Worm (Caenorhabditis elegans): ENCODE data around the gene T24B8.4.

T24B8.4 gene

ce11 chrII:9114972-9115371 lies 44.3 kb upstream of the T24B8.4 start:
- TF ChIP-seq nhr-21 (tag; optimal IDR thresholded peaks at IDR 0.05) (no peak), ceh-82 (tag; optimal IDR thresholded peaks at IDR 0.05) (no peak), gmeb-1 (tag; optimal IDR thresholded peaks at IDR 0.05) (no peak), unc-62 (GFP tag; optimal IDR thresholded peaks at IDR 0.05) (no peak), nhr-129 (tag; optimal IDR thresholded peaks at IDR 0.05) (no peak), nhr-23 (tag; optimal IDR thresholded peaks at IDR 0.05) (no peak), nhr-12 (tag; optimal IDR thresholded peaks at IDR 0.05) (no peak), ZK546.5 (tag; optimal IDR thresholded peaks at IDR 0.05) (no peak), unc-55 (GFP tag; optimal IDR thresholded peaks at IDR 0.05) (no peak), sma-3 (GFP tag; optimal IDR thresholded peaks at IDR 0.05) (no peak), lin-39 (tag; optimal IDR thresholded peaks at IDR 0.05) (no peak), peb-1 (tag; optimal IDR thresholded peaks at IDR 0.05) (no peak), nhr-6 (tag; optimal IDR thresholded peaks at IDR 0.05) (no peak), sma-9 (GFP tag; optimal IDR thresholded peaks at IDR 0.05) (no peak), sma-9 (tag; optimal IDR thresholded peaks at IDR 0.05) (no peak), mdl-1 (tag; optimal IDR thresholded peaks at IDR 0.05) (no peak), fos-1 (tag; optimal IDR thresholded peaks at IDR 0.05) (no peak), elt-1 (tag; optimal IDR thresholded peaks at IDR 0.05) (no peak), Y55F3AM.14 (GFP tag; optimal IDR thresholded peaks at IDR 0.05) (no peak)

ce11 chrII:9113759-9114158 lies 43.1 kb upstream of the T24B8.4 start:
- TF ChIP-seq blmp-1 (tag; optimal IDR thresholded peaks at IDR 0.05; ENCODE audit: insufficient read depth) (peak; percentile 69), lin-11 (tag; optimal IDR thresholded peaks at IDR 0.05) (no peak), F13H6.1 (tag; optimal IDR thresholded peaks at IDR 0.05) (peak; percentile 36), crh-2 (tag; optimal IDR thresholded peaks at IDR 0.05) (peak; percentile 41), sma-9 (GFP tag; optimal IDR thresholded peaks at IDR 0.05) (peak; percentile 46), sma-9 (tag; optimal IDR thresholded peaks at IDR 0.05) (no peak), nhr-11 (tag; optimal IDR thresholded peaks at IDR 0.05) (no peak), fos-1 (tag; optimal IDR thresholded peaks at IDR 0.05) (peak; percentile 68), nhr-237 (tag; optimal IDR thresholded peaks at IDR 0.05) (no peak)

ce11 chrII:9112851-9113250 lies 42.2 kb upstream of the T24B8.4 start, which contains the start of gene jun-1:
Gene jun-1, plus strand, starts transcription at chrII:9113157.
- no peak for TF ChIP-seq mbf-1 (tag; optimal IDR thresholded peaks at IDR 0.05)
- peak; percentile 12 for TF ChIP-seq mab-5 (tag; optimal IDR thresholded peaks at IDR 0.05)
- TF ChIP-seq unc-39 (tag; optimal IDR thresholded peaks at IDR 0.05) = no peak
- peak; percentile 93 for TF ChIP-seq nhr-129 (tag; optimal IDR thresholded peaks at IDR 0.05)
- no peak for TF ChIP-seq ztf-1 (GFP tag; conservative IDR thresholded peaks at IDR 0.05)
- TF ChIP-seq egl-27 (tag; optimal IDR thresholded peaks at IDR 0.05) = peak; percentile 90
- no peak for TF ChIP-seq aly-2 (tag; optimal IDR thresholded peaks at IDR 0.05)
- TF ChIP-seq ceh-16 (tag; optimal IDR thresholded peaks at IDR 0.05) = peak; percentile 51
- no peak for TF ChIP-seq R02D3.7 (tag; optimal IDR thresholded peaks at IDR 0.05)
- TF ChIP-seq gmeb-1 (tag; optimal IDR thresholded peaks at IDR 0.05) = peak; percentile 73
- TF ChIP-seq nhr-25 (tag; optimal IDR thresholded peaks at IDR 0.05) = peak; percentile 94
- TF ChIP-seq ztf-11 (tag; optimal IDR thresholded peaks at IDR 0.05) = no peak
- TF ChIP-seq nhr-11 (tag; optimal IDR thresholded peaks at IDR 0.05) = no peak
- no peak for TF ChIP-seq elt-3 (tag; optimal IDR thresholded peaks at IDR 0.05)
- peak; percentile 91 for TF ChIP-seq unc-55 (GFP tag; optimal IDR thresholded peaks at IDR 0.05)
- no peak for TF ChIP-seq nhr-12 (tag; optimal IDR thresholded peaks at IDR 0.05)
- TF ChIP-seq nhr-23 (tag; optimal IDR thresholded peaks at IDR 0.05) = no peak
- TF ChIP-seq fos-1 (tag; optimal IDR thresholded peaks at IDR 0.05) = peak; percentile 100
- peak; percentile 91 for TF ChIP-seq F13H6.1 (tag; optimal IDR thresholded peaks at IDR 0.05)
- peak; percentile 73 for TF ChIP-seq lin-13 (GFP tag; optimal IDR thresholded peaks at IDR 0.05)
- peak; percentile 84 for TF ChIP-seq sma-9 (GFP tag; optimal IDR thresholded peaks at IDR 0.05)
- no peak for TF ChIP-seq sma-9 (tag; optimal IDR thresholded peaks at IDR 0.05)
- no peak for TF ChIP-seq ZK546.5 (tag; optimal IDR thresholded peaks at IDR 0.05)
- TF ChIP-seq ztf-4 (tag; optimal IDR thresholded peaks at IDR 0.05) = peak; percentile 94
- TF ChIP-seq lin-39 (tag; optimal IDR thresholded peaks at IDR 0.05) = no peak
- TF ChIP-seq nhr-21 (tag; optimal IDR thresholded peaks at IDR 0.05) = peak; percentile 93
- no peak for TF ChIP-seq ama-1 (optimal IDR thresholded peaks at IDR 0.05)
- peak; percentile 6 for TF ChIP-seq nhr-77 (tag; optimal IDR thresholded peaks at IDR 0.05)
- TF ChIP-seq skn-1 (tag; optimal IDR thresholded peaks at IDR 0.05) = no peak
- TF ChIP-seq alr-1 (tag; optimal IDR thresholded peaks at IDR 0.05) = no peak
- no peak for TF ChIP-seq nhr-10 (tag; optimal IDR thresholded peaks at IDR 0.05)
- no peak for TF ChIP-seq elt-1 (tag; optimal IDR thresholded peaks at IDR 0.05)
- peak; percentile 94 for TF ChIP-seq sma-3 (GFP tag; optimal IDR thresholded peaks at IDR 0.05)
- TF ChIP-seq ceh-82 (tag; optimal IDR thresholded peaks at IDR 0.05) = peak; percentile 18
- TF ChIP-seq crh-2 (tag; optimal IDR thresholded peaks at IDR 0.05) = peak; percentile 88
- TF ChIP-seq blmp-1 (tag; optimal IDR thresholded peaks at IDR 0.05; ENCODE audit: insufficient read depth) = peak; percentile 67
- peak; percentile 11 for TF ChIP-seq unc-62 (GFP tag; optimal IDR thresholded peaks at IDR 0.05)
- TF ChIP-seq snpc-4 (tag; optimal IDR thresholded peaks at IDR 0.05) = peak; percentile 43
- peak; percentile 80 for TF ChIP-seq nhr-6 (tag; optimal IDR thresholded peaks at IDR 0.05)
- peak; percentile 98 for TF ChIP-seq C34F6.9 (tag; optimal IDR thresholded peaks at IDR 0.05)
- TF ChIP-seq lsy-2 (tag; optimal IDR thresholded peaks at IDR 0.05) = peak; percentile 68 to 91
- peak; percentile 22 to 70 for TF ChIP-seq mdl-1 (tag; optimal IDR thresholded peaks at IDR 0.05)
- TF ChIP-seq Y55F3AM.14 (GFP tag; optimal IDR thresholded peaks at IDR 0.05) = peak; percentile 36
- peak; percentile 51 for TF ChIP-seq nhr-237 (tag; optimal IDR thresholded peaks at IDR 0.05)
- peak; percentile 88 for TF ChIP-seq sem-4 (tag; optimal IDR thresholded peaks at IDR 0.05)
